Worm (Caenorhabditis elegans) whole organism, L2 larva: ENCODE data around the gene C36A4.4.

Experiments used
- F13H6.1 ChIP-seq: sonication (generic microtip); optimal IDR thresholded peaks from 2 replicates; lab custom pipeline; 2016; ENCODE audit warnings: missing genetic modification characterization, missing compliant biosample characterization
- Y55F3AM.14 ChIP-seq: fragments of 200-800 bp; sonication (Bioruptor generic); optimal IDR thresholded peaks from 2 replicates; lab custom pipeline; 2018; ENCODE audit warnings: mild to moderate bottlenecking, missing genetic modification characterization, missing compliant biosample characterization
- ZK546.5 ChIP-seq: sonication (generic microtip); optimal IDR thresholded peaks from 2 replicates; lab custom pipeline; 2017; ENCODE audit warnings: missing biosample characterization, missing genetic modification characterization
- aly-2 ChIP-seq: fragments of 150-350 bp; optimal IDR thresholded peaks from 2 replicates; lab custom pipeline; 2014; ENCODE audit warnings: missing biosample characterization, missing genetic modification characterization
- ama-1 ChIP-seq: fragments of 150-350 bp; optimal IDR thresholded peaks from 2 replicates; lab custom pipeline; 2018; ENCODE audit warnings: inconsistent platforms
- blmp-1 ChIP-seq: sonication (generic microtip); optimal IDR thresholded peaks from 2 replicates; lab custom pipeline; 2017; ENCODE audit warnings: missing genetic modification characterization, mild to moderate bottlenecking, missing compliant biosample characterization, antibody characterized with exemption, moderate library complexity; ENCODE audit not compliant: insufficient read depth
- ceh-16 ChIP-seq: fragments of 150-350 bp; optimal IDR thresholded peaks from 2 replicates; lab custom pipeline; 2014; ENCODE audit warnings: missing biosample characterization, missing genetic modification characterization
- crh-2 ChIP-seq: sonication (generic microtip); optimal IDR thresholded peaks from 2 replicates; lab custom pipeline; 2017; ENCODE audit warnings: missing biosample characterization, missing genetic modification characterization
- dmd-4 ChIP-seq: sonication (generic microtip); optimal IDR thresholded peaks from 2 replicates; lab custom pipeline; 2017; ENCODE audit warnings: missing biosample characterization, missing genetic modification characterization
- egl-27 ChIP-seq: sonication (generic microtip); optimal IDR thresholded peaks from 3 replicates; lab custom pipeline; 2017; ENCODE audit warnings: missing biosample characterization, missing genetic modification reagents, missing genetic modification characterization
- elt-1 ChIP-seq: fragments of 150-350 bp; optimal IDR thresholded peaks from 2 replicates; lab custom pipeline; 2014; ENCODE audit warnings: missing biosample characterization, missing genetic modification characterization
- elt-3 ChIP-seq: sonication (generic microtip); optimal IDR thresholded peaks from 2 replicates; lab custom pipeline; 2017; ENCODE audit warnings: missing biosample characterization, missing genetic modification characterization
- fos-1 ChIP-seq: fragments of 150-350 bp; optimal IDR thresholded peaks from 2 replicates; lab custom pipeline; 2014; ENCODE audit warnings: missing biosample characterization, missing genetic modification characterization
- gmeb-1 ChIP-seq: fragments of 150-350 bp; optimal IDR thresholded peaks from 2 replicates; lab custom pipeline; 2014; ENCODE audit warnings: missing biosample characterization, missing genetic modification characterization
- lin-11 ChIP-seq: fragments of 150-350 bp; sonication (generic microtip); optimal IDR thresholded peaks from 2 replicates; lab custom pipeline; 2014; ENCODE audit warnings: missing biosample characterization, missing genetic modification characterization, inconsistent platforms, mixed read lengths
- lin-13 ChIP-seq: fragments of 150-350 bp; optimal IDR thresholded peaks from 2 replicates; lab custom pipeline; 2014; ENCODE audit warnings: missing biosample characterization, missing genetic modification reagents, missing genetic modification characterization
- lin-39 ChIP-seq: fragments of 150-350 bp; optimal IDR thresholded peaks from 2 replicates; lab custom pipeline; 2014; ENCODE audit warnings: missing biosample characterization, missing genetic modification reagents, missing genetic modification characterization
- lsy-2 ChIP-seq, 2 experiments: fragments of 150-350 bp in 1 of 2; sonication (generic microtip) in 1 of 2; optimal IDR thresholded peaks; 2 replicates each; lab custom pipeline; 2014 to 2017; ENCODE audit warnings: missing biosample characterization in 2 of 2, missing genetic modification characterization in 2 of 2
- mbf-1 ChIP-seq: sonication (generic microtip); optimal IDR thresholded peaks from 2 replicates; lab custom pipeline; 2017; ENCODE audit warnings: missing biosample characterization, missing genetic modification characterization
- mdl-1 ChIP-seq, 2 experiments: fragments of 150-350 bp in 1 of 2; sonication (generic microtip) in 1 of 2; optimal IDR thresholded peaks; 2 replicates each; lab custom pipeline; 2017; ENCODE audit warnings: missing biosample characterization in 2 of 2, missing genetic modification characterization in 2 of 2
- nhr-10 ChIP-seq: sonication (generic microtip); optimal IDR thresholded peaks from 2 replicates; lab custom pipeline; 2017; ENCODE audit warnings: missing biosample characterization, missing genetic modification characterization
- nhr-11 ChIP-seq: fragments of 150-350 bp; optimal IDR thresholded peaks from 2 replicates; lab custom pipeline; 2014; ENCODE audit warnings: missing biosample characterization, missing genetic modification characterization
- nhr-12 ChIP-seq: fragments of 150-350 bp; optimal IDR thresholded peaks from 2 replicates; lab custom pipeline; 2014; ENCODE audit warnings: missing biosample characterization, missing genetic modification characterization
- nhr-129 ChIP-seq: fragments of 150-350 bp; optimal IDR thresholded peaks from 2 replicates; lab custom pipeline; 2014; ENCODE audit warnings: missing biosample characterization, missing genetic modification characterization
- nhr-21 ChIP-seq: fragments of 150-350 bp; optimal IDR thresholded peaks from 2 replicates; lab custom pipeline; 2014; ENCODE audit warnings: missing biosample characterization, missing genetic modification characterization
- nhr-23 ChIP-seq: fragments of 150-350 bp; optimal IDR thresholded peaks from 2 replicates; lab custom pipeline; 2014; ENCODE audit warnings: missing biosample characterization, missing genetic modification reagents, missing genetic modification characterization
- nhr-25 ChIP-seq: fragments of 150-350 bp; sonication (generic microtip); optimal IDR thresholded peaks from 3 replicates; lab custom pipeline; 2014; ENCODE audit warnings: missing biosample characterization, missing genetic modification characterization
- peb-1 ChIP-seq: fragments of 150-350 bp; optimal IDR thresholded peaks from 2 replicates; lab custom pipeline; 2014; ENCODE audit warnings: missing biosample characterization, missing genetic modification characterization
- sem-4 ChIP-seq: fragments of 150-350 bp; optimal IDR thresholded peaks from 2 replicates; lab custom pipeline; 2014; ENCODE audit warnings: missing biosample characterization, missing genetic modification reagents, missing genetic modification characterization
- skn-1 ChIP-seq: sonication (generic microtip); optimal IDR thresholded peaks from 2 replicates; lab custom pipeline; 2017; ENCODE audit warnings: missing biosample characterization, missing genetic modification characterization
- sma-3 ChIP-seq: sonication (generic microtip); optimal IDR thresholded peaks from 2 replicates; lab custom pipeline; 2016; ENCODE audit warnings: missing genetic modification reagents, missing genetic modification characterization, missing compliant biosample characterization
- sma-9 ChIP-seq, 2 experiments: fragments of 150-350 bp in 1 of 2; sonication (generic microtip) in 1 of 2; optimal IDR thresholded peaks; 2 replicates each; lab custom pipeline; 2014 to 2016; ENCODE audit warnings: missing genetic modification characterization in 2 of 2, mild to moderate bottlenecking in 1 of 2, missing biosample characterization in 1 of 2, missing compliant biosample characterization in 1 of 2, missing genetic modification reagents in 1 of 2, moderate library complexity in 1 of 2
- ztf-1 ChIP-seq: fragments of 200-800 bp; sonication (Bioruptor generic); conservative IDR thresholded peaks from 2 replicates; pipeline ENCODE4 v1.3.6; 2022; ENCODE audit warnings: missing genetic modification characterization, missing compliant biosample characterization
- ztf-11 ChIP-seq: sonication (generic microtip); optimal IDR thresholded peaks from 2 replicates; lab custom pipeline; 2017; ENCODE audit warnings: missing biosample characterization, missing genetic modification characterization

Gene C36A4.4

ce11 chrIII:3799213-3799612 lies 44.2 kb downstream of the C36A4.4 start (continued):
- TF ChIP-seq nhr-12: no peak
- TF ChIP-seq dmd-4: no peak
- TF ChIP-seq mbf-1 (tag; lab: Kevin White, UChicago): no peak
- TF ChIP-seq elt-3: no peak
- TF ChIP-seq fos-1 (tag; lab: Kevin White, UChicago): peak; percentile 18
- TF ChIP-seq crh-2 (tag; lab: Kevin White, UChicago): peak; percentile 66
- TF ChIP-seq sma-3: peak; percentile 39
- TF ChIP-seq ztf-11 (tag; lab: Kevin White, UChicago): no peak
- TF ChIP-seq ZK546.5: no peak
- no peak for TF ChIP-seq skn-1 (tag; lab: Kevin White, UChicago)
- no peak for TF ChIP-seq lin-39 (tag; lab: Kevin White, UChicago)
- TF ChIP-seq Y55F3AM.14: no peak
- no peak for TF ChIP-seq lin-13 (GFP tag; lab: Kevin White, UChicago)
- no peak for TF ChIP-seq sem-4 (tag; lab: Kevin White, UChicago)
- TF ChIP-seq, all 48 proteins: peak for 12

ce11 chrIII:3798416-3798815 lies 45.0 kb downstream of the C36A4.4 start:
- TF ChIP-seq nhr-10 (tag; lab: Kevin White, UChicago) (no peak), gmeb-1 (no peak), lin-13 (GFP tag; lab: Kevin White, UChicago) (peak; percentile 23)

ce11 chrIII:3797180-3798026 lies 46.0 kb downstream of the C36A4.4 start:
- peak; percentile 27 for TF ChIP-seq egl-27 (tag; lab: Kevin White, UChicago)
- TF ChIP-seq aly-2 (tag; lab: Kevin White, UChicago): no peak
- TF ChIP-seq mdl-1 (tag; optimal IDR thresholded peaks at IDR 0.05; lab: Kevin White, UChicago): peak; percentile 18 to 48
- peak; percentile 0 for TF ChIP-seq lin-13 (GFP tag; lab: Kevin White, UChicago)
- peak; percentile 50 for TF ChIP-seq F13H6.1
- TF ChIP-seq ceh-16 (tag; lab: Kevin White, UChicago): peak; percentile 88
- TF ChIP-seq lsy-2 (tag; optimal IDR thresholded peaks at IDR 0.05; lab: Kevin White, UChicago): peak in 1 of 2 experiments; percentile 39
- TF ChIP-seq elt-1 (tag; lab: Kevin White, UChicago): peak; percentile 91
- peak; percentile 88 for TF ChIP-seq nhr-25 (tag; lab: Kevin White, UChicago)
- TF ChIP-seq nhr-129: peak; percentile 35
- TF ChIP-seq sma-3: peak; percentile 45
- TF ChIP-seq sem-4 (tag; lab: Kevin White, UChicago): peak; percentile 86
- TF ChIP-seq fos-1 (tag; lab: Kevin White, UChicago): peak; percentile 31
- no peak for TF ChIP-seq ztf-1 (GFP tag; lab: Robert Waterston, UW)
- TF ChIP-seq nhr-11 (tag; lab: Kevin White, UChicago): no peak
- TF ChIP-seq nhr-23: peak; percentile 83
- no peak for TF ChIP-seq gmeb-1
- TF ChIP-seq sma-9 (GFP tag; optimal IDR thresholded peaks at IDR 0.05; lab: Kevin White, UChicago): peak; percentile 91
- TF ChIP-seq sma-9 (tag; optimal IDR thresholded peaks at IDR 0.05; lab: Kevin White, UChicago): no peak
- peak; percentile 22 for TF ChIP-seq nhr-21 (tag; lab: Kevin White, UChicago)
- peak; percentile 84 for TF ChIP-seq blmp-1 (tag; lab: Kevin White, UChicago)
- TF ChIP-seq peb-1 (tag; lab: Kevin White, UChicago): no peak
- peak; percentile 47 for TF ChIP-seq crh-2 (tag; lab: Kevin White, UChicago)
- no peak for TF ChIP-seq lin-11 (tag; lab: Kevin White, UChicago)
- no peak for TF ChIP-seq skn-1 (tag; lab: Kevin White, UChicago)
- no peak for TF ChIP-seq ama-1

- no peak for TF ChIP-seq nhr-12
- TF ChIP-seq, all 48 proteins: peak for 0
Measured at ce11 chrIII:3795933-3796332, 47.5 kb downstream of the C36A4.4 start.
